Fruit fly (Drosophila melanogaster) whole organism, prepupa: ENCODE results near the gene CG31546.

Source experiments
- CG10631 ChIP-seq: fragments of 200-800 bp; sonication (Bioruptor generic); optimal IDR thresholded peaks from 2 replicates; lab custom pipeline; 2016; ENCODE audit warnings: missing biosample characterization, missing genetic modification characterization
- CG10669 ChIP-seq: fragments of 200-800 bp; sonication (Bioruptor generic); optimal IDR thresholded peaks from 3 replicates; lab custom pipeline; 2018; ENCODE audit warnings: missing biosample characterization, mild to moderate bottlenecking, missing genetic modification characterization, moderate library complexity
- CG11762 ChIP-seq: fragments of 200-800 bp; sonication (Bioruptor generic); optimal IDR thresholded peaks from 3 replicates; lab custom pipeline; 2016; ENCODE audit warnings: missing biosample characterization, missing genetic modification characterization; ENCODE audit not compliant: insufficient read depth
- CG11902 ChIP-seq: fragments of 200-800 bp; sonication (Bioruptor generic); optimal IDR thresholded peaks from 3 replicates; lab custom pipeline; 2016; ENCODE audit warnings: missing biosample characterization, missing genetic modification characterization
- CG15336 ChIP-seq: fragments of 200-800 bp; sonication (Bioruptor generic); IDR thresholded peaks from 2 replicates; pipeline ENCODE4 v1.3.6; 2022; ENCODE audit warnings: missing biosample characterization, missing genetic modification characterization
- CG1621 ChIP-seq: fragments of 200-800 bp; sonication (Bioruptor generic); optimal IDR thresholded peaks from 3 replicates; lab custom pipeline; 2018; ENCODE audit warnings: missing biosample characterization, mild to moderate bottlenecking, missing genetic modification characterization
- CG16779 ChIP-seq: fragments of 200-800 bp; sonication (Bioruptor generic); optimal IDR thresholded peaks from 3 replicates; lab custom pipeline; 2017; ENCODE audit warnings: missing biosample characterization, mild to moderate bottlenecking, missing genetic modification characterization
- CG3032 ChIP-seq: fragments of 200-800 bp; optimal IDR thresholded peaks from 2 replicates; lab custom pipeline; 2019; ENCODE audit warnings: missing biosample characterization, mild to moderate bottlenecking, missing genetic modification characterization, moderate library complexity
- CG31627 ChIP-seq: fragments of 200-800 bp; sonication (Bioruptor generic); optimal IDR thresholded peaks from 3 replicates; lab custom pipeline; 2016; ENCODE audit warnings: missing biosample characterization, missing genetic modification characterization
- CG34406 ChIP-seq: fragments of 200-800 bp; sonication (Bioruptor generic); optimal IDR thresholded peaks from 3 replicates; lab custom pipeline; 2016; ENCODE audit warnings: missing biosample characterization, missing genetic modification characterization
- CG6163 ChIP-seq: fragments of 200-800 bp; sonication (Bioruptor generic); IDR thresholded peaks from 3 replicates; pipeline ENCODE4 v1.3.6; 2022; ENCODE audit warnings: missing biosample characterization, missing genetic modification characterization
- CG6808 ChIP-seq: fragments of 200-800 bp; sonication (Bioruptor generic); optimal IDR thresholded peaks from 3 replicates; lab custom pipeline; 2017; ENCODE audit warnings: missing biosample characterization, missing genetic modification characterization, mild to moderate bottlenecking, moderate library complexity, missing genetic modification reagents
- CG6854 ChIP-seq: fragments of 200-800 bp; sonication (Bioruptor generic); optimal IDR thresholded peaks from 2 replicates; lab custom pipeline; 2017; ENCODE audit warnings: missing biosample characterization, mild to moderate bottlenecking, missing genetic modification characterization
- CG7368 ChIP-seq: fragments of 200-800 bp; sonication (Bioruptor generic); optimal IDR thresholded peaks from 3 replicates; lab custom pipeline; 2016; ENCODE audit warnings: missing biosample characterization, missing genetic modification characterization
- CG8632 ChIP-seq: fragments of 200-800 bp; sonication (Bioruptor generic); optimal IDR thresholded peaks from 3 replicates; lab custom pipeline; 2016; ENCODE audit warnings: missing biosample characterization, missing genetic modification characterization
- CG9139 ChIP-seq: fragments of 200-800 bp; sonication (Bioruptor generic); optimal IDR thresholded peaks from 3 replicates; lab custom pipeline; 2017; ENCODE audit warnings: missing biosample characterization, mild to moderate bottlenecking, missing genetic modification characterization
- Eip75B ChIP-seq: fragments of 200-800 bp; sonication (Bioruptor generic); optimal IDR thresholded peaks from 3 replicates; lab custom pipeline; 2016; ENCODE audit warnings: missing biosample characterization, missing genetic modification characterization
- Eip78C ChIP-seq: fragments of 200-800 bp; sonication (Bioruptor generic); peaks from one replicate; lab custom pipeline; 2016; ENCODE audit warnings: missing biosample characterization, missing genetic modification characterization
- Eip93F ChIP-seq: fragments of 200-800 bp; sonication (Bioruptor generic); optimal IDR thresholded peaks from 2 replicates; lab custom pipeline; 2016; ENCODE audit warnings: missing biosample characterization, mild to moderate bottlenecking, missing genetic modification characterization
- Ets96B ChIP-seq: fragments of 200-800 bp; optimal IDR thresholded peaks from 2 replicates; lab custom pipeline; 2019; ENCODE audit warnings: missing biosample characterization, mild to moderate bottlenecking, missing genetic modification characterization, moderate library complexity
- Gug ChIP-seq: fragments of 200-800 bp; sonication (Bioruptor generic); IDR thresholded peaks from 2 replicates; pipeline ENCODE4 v1.3.6; 2022; ENCODE audit warnings: missing biosample characterization, missing genetic modification characterization
- Hr38 ChIP-seq: sonication (Bioruptor generic); optimal IDR thresholded peaks from 2 replicates; lab custom pipeline; 2016; ENCODE audit warnings: missing biosample characterization, missing genetic modification characterization
- Hr4 ChIP-seq: fragments of 200-800 bp; sonication (Bioruptor generic); optimal IDR thresholded peaks from 3 replicates; lab custom pipeline; 2016; ENCODE audit warnings: missing biosample characterization, missing genetic modification characterization
- Lpt ChIP-seq: fragments of 200-800 bp; sonication (Bioruptor generic); optimal IDR thresholded peaks from 3 replicates; lab custom pipeline; 2016; ENCODE audit warnings: missing biosample characterization, missing genetic modification characterization
- OdsH ChIP-seq: fragments of 200-800 bp; sonication (Bioruptor generic); optimal IDR thresholded peaks from 3 replicates; lab custom pipeline; 2016; ENCODE audit warnings: missing biosample characterization, missing genetic modification characterization
- Sox102F ChIP-seq: fragments of 200-800 bp; sonication (Bioruptor generic); optimal IDR thresholded peaks from 2 replicates; lab custom pipeline; 2016; ENCODE audit warnings: missing biosample characterization, mild to moderate bottlenecking, missing genetic modification characterization
- Sox14 ChIP-seq: fragments of 200-800 bp; sonication (Bioruptor generic); optimal IDR thresholded peaks from 3 replicates; lab custom pipeline; 2016; ENCODE audit warnings: missing biosample characterization, missing genetic modification characterization
- achi ChIP-seq: fragments of 200-800 bp; sonication (Bioruptor generic); optimal IDR thresholded peaks from 3 replicates; lab custom pipeline; 2016; ENCODE audit warnings: missing biosample characterization, missing genetic modification characterization
- acj6 ChIP-seq: fragments of 200-800 bp; sonication (Bioruptor generic); optimal IDR thresholded peaks from 3 replicates; lab custom pipeline; 2016; ENCODE audit warnings: missing biosample characterization, missing genetic modification characterization
- dsx ChIP-seq: fragments of 200-800 bp; optimal IDR thresholded peaks from 3 replicates; lab custom pipeline; 2019; ENCODE audit warnings: missing biosample characterization, mild to moderate bottlenecking, missing genetic modification characterization, moderate library complexity; ENCODE audit not compliant: poor library complexity, severe bottlenecking
- eg ChIP-seq: fragments of 200-800 bp; sonication (Bioruptor generic); IDR thresholded peaks from 3 replicates; pipeline ENCODE4 v1.3.6; 2022; ENCODE audit warnings: missing biosample characterization, missing genetic modification characterization
- esn ChIP-seq: fragments of 200-800 bp; sonication (Bioruptor generic); optimal IDR thresholded peaks from 2 replicates; lab custom pipeline; 2016; ENCODE audit warnings: missing biosample characterization, mild to moderate bottlenecking, missing genetic modification characterization, moderate library complexity
- fd59A ChIP-seq: fragments of 200-800 bp; sonication (Bioruptor generic); optimal IDR thresholded peaks from 2 replicates; lab custom pipeline; 2017; ENCODE audit warnings: missing biosample characterization, mild to moderate bottlenecking, missing genetic modification characterization, missing genetic modification reagents
- fd85E ChIP-seq: fragments of 200-800 bp; sonication (Bioruptor generic); optimal IDR thresholded peaks from 3 replicates; lab custom pipeline; 2016; ENCODE audit warnings: missing biosample characterization, missing genetic modification characterization
- fkh ChIP-seq: fragments of 200-800 bp; sonication (Bioruptor generic); optimal IDR thresholded peaks from 3 replicates; lab custom pipeline; 2017; ENCODE audit warnings: missing biosample characterization, mild to moderate bottlenecking, missing genetic modification characterization, moderate library complexity
- lz ChIP-seq: fragments of 200-800 bp; sonication (Bioruptor generic); optimal IDR thresholded peaks from 3 replicates; lab custom pipeline; 2016; ENCODE audit warnings: missing biosample characterization, missing genetic modification characterization
- pdm3 ChIP-seq: fragments of 200-800 bp; sonication (Bioruptor generic); optimal IDR thresholded peaks from 3 replicates; lab custom pipeline; 2016; ENCODE audit warnings: missing biosample characterization, missing genetic modification characterization
- salr ChIP-seq, 2 experiments: fragments of 200-800 bp; sonication (Bioruptor generic); optimal IDR thresholded peaks; 3 replicates each; lab custom pipeline; 2016 to 2018; ENCODE audit warnings: missing biosample characterization in 2 of 2, missing genetic modification characterization in 2 of 2, mild to moderate bottlenecking in 1 of 2
- spab ChIP-seq: fragments of 200-800 bp; sonication (Bioruptor generic); optimal IDR thresholded peaks from 2 replicates; lab custom pipeline; 2017; ENCODE audit warnings: missing biosample characterization, mild to moderate bottlenecking, missing genetic modification characterization, missing genetic modification reagents
- ss ChIP-seq, 2 experiments: fragments of 200-800 bp; sonication (Bioruptor generic); optimal IDR thresholded peaks; 2 replicates in 1 of 2; 3 replicates in 1 of 2; lab custom pipeline; 2017 to 2018; ENCODE audit warnings: mild to moderate bottlenecking in 2 of 2, missing biosample characterization in 2 of 2, missing genetic modification characterization in 2 of 2, moderate library complexity in 1 of 2
- svp ChIP-seq: fragments of 200-800 bp; sonication (Bioruptor generic); peaks from one replicate; lab custom pipeline; 2016; ENCODE audit warnings: missing biosample characterization, missing genetic modification characterization
- vri ChIP-seq: fragments of 200-800 bp; sonication (Bioruptor generic); optimal IDR thresholded peaks from 3 replicates; lab custom pipeline; 2016; ENCODE audit warnings: missing biosample characterization, mild to moderate bottlenecking, missing genetic modification characterization

CG31546 gene

dm6 chr3R:5648569-5649476 is 13.4 kb upstream of the CG31546 start, which contains the start of the genes MTA1-like and Sec23 (continued):
- TF ChIP-seq CG31627 (GFP tag; lab: Kevin White, UChicago) (peak; percentile 65), esn (GFP tag; lab: Kevin White, UChicago) (peak; percentile 73), CG34406 (GFP tag; lab: Kevin White, UChicago) (peak; percentile 50), Sox14 (GFP tag; lab: Kevin White, UChicago) (no peak), CG16779 (tag; lab: Kevin White, UChicago) (no peak), Hr38 (GFP tag; lab: Kevin White, UChicago) (no peak), eg (GFP tag; lab: Robert Waterston, UW) (0 out of 3 replicates have a peak, but pooled peaks have one; percentile 38), salr (GFP tag; optimal IDR thresholded peaks at IDR 0.05; lab: Kevin White, UChicago) (peak; percentile 35 to 59), fd59A (GFP tag; lab: Kevin White, UChicago) (peak; percentile 18), Eip78C (GFP tag; lab: Kevin White, UChicago) (peak; percentile 57), CG10631 (GFP tag; lab: Kevin White, UChicago) (peak; percentile 77), CG6808 (GFP tag; lab: Kevin White, UChicago) (no peak), CG7368 (no peak), Ets96B (tag; lab: Kevin White, UChicago) (peak; percentile 44), Hr4 (GFP tag; lab: Kevin White, UChicago) (peak; percentile 61), pdm3 (peak; percentile 44), Eip93F (no peak), achi (peak; percentile 63), CG6854 (GFP tag; lab: Kevin White, UChicago) (peak; percentile 12), vri (GFP tag; lab: Kevin White, UChicago) (peak; percentile 28), svp (GFP tag; lab: Kevin White, UChicago) (peak; percentile 88), dsx (GFP tag; lab: Kevin White, UChicago) (peak; percentile 48), spab (GFP tag; lab: Kevin White, UChicago) (no peak), OdsH (GFP tag; lab: Kevin White, UChicago) (peak; percentile 76), Eip75B (GFP tag; lab: Kevin White, UChicago) (no peak), fd85E (no peak), Lpt (GFP tag; lab: Kevin White, UChicago) (peak; percentile 4), CG11902 (GFP tag; lab: Kevin White, UChicago) (peak; percentile 49), CG10669 (GFP tag; lab: Kevin White, UChicago) (peak; percentile 21), CG11762 (GFP tag; lab: Kevin White, UChicago) (peak; percentile 29)

DNA sequence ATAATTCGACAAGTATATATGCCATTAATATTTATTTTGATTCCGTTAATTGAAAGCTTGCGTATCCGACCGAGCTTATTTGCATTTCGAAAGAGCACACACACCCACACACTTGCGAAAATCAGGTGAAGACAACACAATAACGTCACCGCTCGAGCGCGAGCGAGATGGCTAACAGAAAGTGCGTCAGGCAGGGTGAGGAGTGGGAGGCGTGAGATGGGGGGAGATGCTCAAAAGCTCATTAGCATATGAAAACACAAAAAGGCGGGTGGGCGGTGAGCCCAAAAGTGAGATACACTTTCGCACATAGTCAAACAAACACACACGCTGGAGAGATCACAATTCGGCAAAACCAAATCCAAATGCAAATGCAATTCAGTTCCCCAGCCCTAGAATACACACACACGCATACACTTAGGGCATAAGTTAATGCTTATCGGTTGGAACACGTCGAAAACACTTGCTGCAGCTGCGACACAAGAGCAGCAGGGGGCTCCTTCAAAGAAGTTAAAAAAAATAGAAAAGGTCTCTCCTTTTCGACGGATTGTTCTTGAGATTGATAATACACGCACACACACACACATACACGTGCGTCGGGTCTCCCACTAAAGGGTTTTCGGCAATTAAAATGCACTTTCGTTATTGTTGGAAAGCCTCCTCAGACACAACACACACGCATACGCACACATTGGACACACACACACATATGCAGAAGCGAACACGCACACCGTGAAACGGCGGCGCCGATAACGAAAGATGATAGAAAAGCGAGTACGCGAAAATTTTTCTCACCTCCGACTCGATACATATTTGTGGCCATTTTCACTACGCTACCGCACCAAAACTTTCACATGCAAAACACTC is 12.5 kb upstream of the CG31546 start:
- no peak for TF ChIP-seq Sox102F (GFP tag; lab: Kevin White, UChicago)
- no peak for TF ChIP-seq CG1621 (tag; lab: Kevin White, UChicago)
- no peak for TF ChIP-seq Eip75B (GFP tag; lab: Kevin White, UChicago)
- TF ChIP-seq ss (GFP tag; optimal IDR thresholded peaks at IDR 0.05; lab: Kevin White, UChicago): no peak
- no peak for TF ChIP-seq fd59A (GFP tag; lab: Kevin White, UChicago)
- no peak for TF ChIP-seq spab (GFP tag; lab: Kevin White, UChicago)
- TF ChIP-seq fd85E: no peak
- TF ChIP-seq CG15336 (GFP tag; lab: Robert Waterston, UW): peak; percentile 10; the same call in 1 of the 2 replicates
- no peak for TF ChIP-seq CG8632 (GFP tag; lab: Kevin White, UChicago)
- no peak for TF ChIP-seq OdsH (GFP tag; lab: Kevin White, UChicago)
- TF ChIP-seq lz: no peak
- peak; percentile 83 for TF ChIP-seq Eip78C (GFP tag; lab: Kevin White, UChicago)
- TF ChIP-seq CG16779 (tag; lab: Kevin White, UChicago): no peak
- 0 out of 3 replicates have a peak, but pooled peaks have one; percentile 38 for TF ChIP-seq CG6163 (GFP tag; lab: Robert Waterston, UW)
- TF ChIP-seq CG9139 (GFP tag; lab: Kevin White, UChicago): no peak
- TF ChIP-seq CG11762 (GFP tag; lab: Kevin White, UChicago): no peak
- TF ChIP-seq Ets96B (tag; lab: Kevin White, UChicago): no peak
- no peak for TF ChIP-seq acj6 (GFP tag; lab: Kevin White, UChicago)
- TF ChIP-seq Lpt (GFP tag; lab: Kevin White, UChicago): no peak
- peak; percentile 17 for TF ChIP-seq CG3032 (tag; lab: Kevin White, UChicago)
- no peak for TF ChIP-seq dsx (GFP tag; lab: Kevin White, UChicago)
- peak; percentile 18 for TF ChIP-seq Sox14 (GFP tag; lab: Kevin White, UChicago)
- no peak for TF ChIP-seq Hr38 (GFP tag; lab: Kevin White, UChicago)
- peak; percentile 28 for TF ChIP-seq esn (GFP tag; lab: Kevin White, UChicago)
- TF ChIP-seq Gug (GFP tag; lab: Robert Waterston, UW): 0 out of 2 replicates have a peak, but pooled peaks have one; percentile 11
- TF ChIP-seq pdm3: no peak
- TF ChIP-seq CG6854 (GFP tag; lab: Kevin White, UChicago): no peak
- TF ChIP-seq Eip93F: peak; percentile 60
- TF ChIP-seq CG7368: no peak
- peak; percentile 41 for TF ChIP-seq fkh
